Worm (Caenorhabditis elegans) whole organism, young adult: ENCODE results near the gene snt-1.

Experiments
- B0261.1 ChIP-seq: sonication (generic microtip); optimal IDR thresholded peaks from 2 replicates; lab custom pipeline; 2016; ENCODE audit warnings: mild to moderate bottlenecking, missing genetic modification characterization, moderate library complexity, missing compliant biosample characterization
- F22D6.2 ChIP-seq: sonication (generic microtip); optimal IDR thresholded peaks from 2 replicates; lab custom pipeline; 2016; ENCODE audit warnings: mild to moderate bottlenecking, missing genetic modification characterization, missing compliant biosample characterization
- F37B4.10 ChIP-seq: fragments of 200-800 bp; sonication (Bioruptor generic); IDR thresholded peaks from 2 replicates; pipeline ENCODE4 v1.3.6; 2022; ENCODE audit warnings: missing genetic modification characterization, missing compliant biosample characterization
- F49E8.2 ChIP-seq: sonication (generic microtip); optimal IDR thresholded peaks from 3 replicates; lab custom pipeline; 2017; ENCODE audit warnings: missing genetic modification characterization, mild to moderate bottlenecking, missing compliant biosample characterization, antibody characterized with exemption, moderate library complexity; ENCODE audit not compliant: insufficient read depth
- F57C9.4 ChIP-seq: sonication (generic microtip); optimal IDR thresholded peaks from 2 replicates; lab custom pipeline; 2017; ENCODE audit warnings: mild to moderate bottlenecking, missing genetic modification characterization, missing compliant biosample characterization
- K11D2.4 ChIP-seq: fragments of 200-800 bp; sonication (Bioruptor generic); IDR thresholded peaks from 2 replicates; pipeline ENCODE4 v1.3.6; 2022; ENCODE audit warnings: missing genetic modification reagents, missing genetic modification characterization, missing compliant biosample characterization
- akir-1 ChIP-seq: fragments of 200-800 bp; sonication (Bioruptor generic); optimal IDR thresholded peaks from 2 replicates; lab custom pipeline; 2018; ENCODE audit warnings: mild to moderate bottlenecking, missing genetic modification characterization, moderate library complexity, missing compliant biosample characterization
- aptf-3 ChIP-seq: fragments of 200-800 bp; sonication (Bioruptor generic); IDR thresholded peaks from 2 replicates; pipeline ENCODE4 v1.3.6; 2022; ENCODE audit warnings: missing genetic modification characterization, missing compliant biosample characterization
- atf-7 ChIP-seq: sonication (generic microtip); optimal IDR thresholded peaks from 2 replicates; lab custom pipeline; 2017; ENCODE audit warnings: mild to moderate bottlenecking, missing genetic modification characterization, missing compliant biosample characterization
- cebp-1 ChIP-seq, 2 experiments: fragments of 200-800 bp in 1 of 2; sonication (Bioruptor generic) in 1 of 2; sonication (generic microtip) in 1 of 2; IDR thresholded peaks in 1 of 2; optimal IDR thresholded peaks in 1 of 2; 2 replicates each; pipeline versions ENCODE4 v1.3.6 to Lab custom; 2017 to 2022; ENCODE audit warnings: missing compliant biosample characterization in 2 of 2, missing genetic modification characterization in 2 of 2, mild to moderate bottlenecking in 1 of 2, missing genetic modification reagents in 1 of 2, moderate library complexity in 1 of 2
- ceh-100 ChIP-seq: fragments of 200-800 bp; sonication (Bioruptor generic); IDR thresholded peaks from 2 replicates; pipeline ENCODE4 v1.3.6; 2022; ENCODE audit warnings: missing genetic modification reagents, missing genetic modification characterization, missing compliant biosample characterization
- ceh-79 ChIP-seq: sonication (generic microtip); optimal IDR thresholded peaks from 2 replicates; lab custom pipeline; 2017; ENCODE audit warnings: mild to moderate bottlenecking, missing genetic modification characterization, missing compliant biosample characterization
- ceh-91 ChIP-seq: fragments of 200-800 bp; sonication (Bioruptor generic); IDR thresholded peaks from 2 replicates; pipeline ENCODE4 v1.3.6; 2022; ENCODE audit warnings: missing genetic modification reagents, missing genetic modification characterization, missing compliant biosample characterization
- hmg-1.2 ChIP-seq: fragments of 200-800 bp; sonication (Bioruptor generic); IDR thresholded peaks from 2 replicates; pipeline ENCODE4 v1.3.6; 2022; ENCODE audit warnings: missing genetic modification reagents, missing genetic modification characterization, missing compliant biosample characterization
- hrde-1 ChIP-seq: sonication (generic microtip); optimal IDR thresholded peaks from 2 replicates; lab custom pipeline; 2016; ENCODE audit warnings: missing genetic modification characterization, mild to moderate bottlenecking, missing compliant biosample characterization, moderate library complexity, missing genotype, missing genetic modification reagents, borderline replicate concordance
- let-526 ChIP-seq: fragments of 200-800 bp; sonication (Bioruptor generic); IDR thresholded peaks from 2 replicates; pipeline ENCODE4 v1.3.6; 2022; ENCODE audit warnings: missing genetic modification reagents, missing genetic modification characterization, missing compliant biosample characterization
- lin-26 ChIP-seq: fragments of 200-800 bp; sonication (Bioruptor generic); IDR thresholded peaks from 2 replicates; pipeline ENCODE4 v1.3.6; 2022; ENCODE audit warnings: missing genetic modification reagents, missing genetic modification characterization, missing compliant biosample characterization
- lir-1 ChIP-seq: fragments of 200-800 bp; sonication (Bioruptor generic); conservative IDR thresholded peaks from 2 replicates; pipeline ENCODE4 v1.3.6; 2022; ENCODE audit warnings: missing genetic modification reagents, missing genetic modification characterization, missing compliant biosample characterization
- nfyb-1 ChIP-seq: fragments of 200-800 bp; sonication (Bioruptor generic); IDR thresholded peaks from 2 replicates; pipeline ENCODE4 v1.3.6; 2022; ENCODE audit warnings: missing genetic modification reagents, missing genetic modification characterization, missing compliant biosample characterization
- nhr-27 ChIP-seq: fragments of 200-800 bp; sonication (Bioruptor generic); optimal IDR thresholded peaks from 2 replicates; lab custom pipeline; 2018; ENCODE audit warnings: mild to moderate bottlenecking, missing genetic modification characterization, moderate library complexity, missing compliant biosample characterization
- nhr-90 ChIP-seq: sonication (generic microtip); optimal IDR thresholded peaks from 2 replicates; lab custom pipeline; 2016; ENCODE audit warnings: missing genotype, mild to moderate bottlenecking, missing genetic modification characterization, missing compliant biosample characterization
- rcor-1 ChIP-seq: fragments of 200-800 bp; sonication (Bioruptor generic); IDR thresholded peaks from 2 replicates; pipeline ENCODE4 v1.3.6; 2022; ENCODE audit warnings: missing genetic modification reagents, missing genetic modification characterization, missing compliant biosample characterization
- rpc-1 ChIP-seq, 2 experiments: fragments of 150-350 bp in 1 of 2; sonication (generic microtip) in 1 of 2; optimal IDR thresholded peaks; 2 replicates each; lab custom pipeline; 2014 to 2018; ENCODE audit warnings: missing biosample characterization in 1 of 2, missing genetic modification characterization in 1 of 2, missing genetic modification reagents in 1 of 2, missing genotype in 1 of 2
- snpc-3.4 ChIP-seq: sonication (generic microtip); optimal IDR thresholded peaks from 2 replicates; lab custom pipeline; 2017; ENCODE audit warnings: missing genetic modification characterization, mild to moderate bottlenecking, missing compliant biosample characterization, antibody characterized with exemption, moderate library complexity, missing genotype, missing genetic modification reagents
- snpc-4 ChIP-seq, 5 experiments: fragments of 150-350 bp in 1 of 5; sonication (generic microtip) in 4 of 5; optimal IDR thresholded peaks; 2 replicates each; lab custom pipeline; 2014 to 2018; ENCODE audit warnings: missing genetic modification characterization in 5 of 5, missing biosample characterization in 3 of 5, antibody characterized with exemption in 2 of 5, mild to moderate bottlenecking in 2 of 5, missing compliant biosample characterization in 2 of 5, missing genotype in 2 of 5, moderate library complexity in 2 of 5, missing genetic modification reagents in 1 of 5
- tbp1 ChIP-seq: fragments of 200-800 bp; sonication (Bioruptor generic); optimal IDR thresholded peaks from 2 replicates; lab custom pipeline; 2018; ENCODE audit warnings: mild to moderate bottlenecking, missing genetic modification characterization, missing compliant biosample characterization
- unc-130 ChIP-seq: sonication (generic microtip); optimal IDR thresholded peaks from 2 replicates; lab custom pipeline; 2016; ENCODE audit warnings: missing genetic modification reagents, missing genetic modification characterization, missing compliant biosample characterization
- zfh-2 ChIP-seq: fragments of 200-800 bp; sonication (Bioruptor generic); conservative IDR thresholded peaks from 2 replicates; pipeline ENCODE4 v1.3.6; 2022; ENCODE audit warnings: missing genetic modification reagents, missing genetic modification characterization, missing compliant biosample characterization
- ztf-22 ChIP-seq: fragments of 200-800 bp; sonication (Bioruptor generic); optimal IDR thresholded peaks from 2 replicates; lab custom pipeline; 2018; ENCODE audit warnings: mild to moderate bottlenecking, missing genetic modification characterization, moderate library complexity, missing compliant biosample characterization
- ztf-25 ChIP-seq: fragments of 200-800 bp; sonication (Bioruptor generic); IDR thresholded peaks from 2 replicates; pipeline ENCODE4 v1.3.6; 2022; ENCODE audit warnings: missing genetic modification reagents, missing genetic modification characterization, missing compliant biosample characterization

Gene snt-1

DNA sequence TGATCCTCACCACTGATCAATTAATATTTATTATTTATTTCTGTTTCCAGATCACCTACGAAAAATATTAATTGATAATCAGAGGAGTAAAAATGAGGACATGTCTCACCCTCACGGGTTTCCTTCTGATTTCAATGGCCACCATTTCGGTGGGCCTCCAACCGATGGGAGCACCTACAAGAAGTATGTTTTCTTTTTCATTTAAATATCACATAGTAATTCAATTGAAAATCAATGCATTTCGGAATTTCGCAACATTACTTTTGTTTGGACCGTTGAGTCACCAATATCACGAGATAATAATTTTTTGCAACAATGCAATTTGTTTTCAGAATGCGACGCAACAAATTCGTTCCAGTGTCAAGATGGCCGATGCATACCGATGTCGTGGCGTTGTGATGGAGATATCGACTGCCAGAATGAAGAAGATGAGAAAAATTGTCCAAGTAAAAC, 27.4 kb upstream of the snt-1 start, which contains the start of gene gldi-2:
TSS of gene gldi-2 (plus strand) at position 51 of the 453 bp plus-strand sequence.
- TF ChIP-seq snpc-4 (GFP tag; optimal IDR thresholded peaks at IDR 0.05; lab: Kevin White, UChicago) (no peak), snpc-4 (tag; optimal IDR thresholded peaks at IDR 0.05; lab: Kevin White, UChicago) (no peak), cebp-1 (GFP tag; IDR thresholded peaks at IDR 0.05; lab: Robert Waterston, UW) (peak; percentile 56; the same call in 1 of the 2 replicates), cebp-1 (tag; optimal IDR thresholded peaks at IDR 0.05; lab: Kevin White, UChicago) (peak; percentile 86)

DNA sequence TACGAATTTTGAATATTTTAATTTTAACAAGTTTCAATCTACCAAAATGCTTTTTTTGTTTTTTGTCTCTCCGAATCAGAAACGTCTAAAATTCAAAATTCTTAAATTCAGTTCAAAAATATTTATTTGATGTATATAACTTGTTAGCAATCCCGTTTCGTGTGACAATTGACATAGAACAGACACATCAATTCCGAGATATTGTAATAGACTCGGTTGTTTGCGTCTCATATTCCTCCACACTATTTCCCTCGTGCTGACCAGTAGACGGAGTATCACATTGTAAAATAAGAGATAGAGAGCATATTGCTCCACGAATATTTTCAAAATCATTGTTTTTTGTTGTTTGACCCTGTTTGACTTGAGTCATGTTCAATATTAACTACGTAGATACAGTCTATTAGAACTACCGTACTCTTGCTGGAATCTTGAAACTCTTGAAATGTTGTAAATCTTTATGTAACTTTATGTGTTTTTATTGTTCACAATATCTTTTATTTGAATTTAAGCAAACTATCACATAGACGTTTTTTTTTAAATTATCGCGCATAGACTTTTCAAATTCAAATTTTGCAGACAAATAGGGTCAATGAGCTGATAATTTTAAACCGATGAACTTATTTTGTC, 22.0 kb upstream of the snt-1 start, which contains the start of gene T13C2.3:
TSS of gene T13C2.3 (plus strand) at position 577 of the 627 bp plus-strand sequence.
- TF ChIP-seq hrde-1 = no peak
- no peak for TF ChIP-seq unc-130 (GFP tag; lab: Kevin White, UChicago)
- TF ChIP-seq hmg-1.2 = peak; percentile 34
- no peak for TF ChIP-seq atf-7 (tag; lab: Kevin White, UChicago)
- no peak for TF ChIP-seq snpc-3.4 (tag; lab: Kevin White, UChicago)
- no peak for TF ChIP-seq ceh-91 (GFP tag; lab: Robert Waterston, UW)
- TF ChIP-seq, all 124 proteins: peak for 1

- TF ChIP-seq nhr-90 (tag; lab: Kevin White, UChicago) = no peak
- no peak for TF ChIP-seq nhr-27 (tag; lab: Kevin White, UChicago)
- TF ChIP-seq lir-1 (GFP tag; lab: Robert Waterston, UW) = no peak
- no peak for TF ChIP-seq rcor-1 (GFP tag; lab: Robert Waterston, UW)
- TF ChIP-seq F49E8.2 = no peak
- TF ChIP-seq ceh-100 = no peak
- TF ChIP-seq F57C9.4 (tag; lab: Kevin White, UChicago) = no peak
- no peak for TF ChIP-seq aptf-3 (GFP tag; lab: Robert Waterston, UW)
- no peak for TF ChIP-seq ztf-25
- no peak for TF ChIP-seq let-526 (GFP tag; lab: Robert Waterston, UW)
- TF ChIP-seq akir-1 = no peak
- no peak for TF ChIP-seq F22D6.2
- no peak for TF ChIP-seq K11D2.4 (GFP tag; lab: Robert Waterston, UW)
- TF ChIP-seq zfh-2 = no peak
- no peak for TF ChIP-seq nfyb-1 (GFP tag; lab: Robert Waterston, UW)
- no peak for TF ChIP-seq F37B4.10 (GFP tag; lab: Robert Waterston, UW)
- no peak for TF ChIP-seq ceh-79 (tag; lab: Kevin White, UChicago)
- no peak for TF ChIP-seq snpc-4 (GFP tag; optimal IDR thresholded peaks at IDR 0.05; lab: Kevin White, UChicago)
- TF ChIP-seq snpc-4 (tag; optimal IDR thresholded peaks at IDR 0.05; lab: Kevin White, UChicago) = no peak
- TF ChIP-seq ztf-22 (GFP tag; lab: Kevin White, UChicago) = no peak
- TF ChIP-seq, all 124 proteins: peak for 0
These were observed 18.9 kb upstream of the snt-1 start, which contains the start of gene T13C2.2 for ce11 chrII:6791891-6792290. Gene T13C2.2 (plus strand): TSS chrII:6792191.

DNA sequence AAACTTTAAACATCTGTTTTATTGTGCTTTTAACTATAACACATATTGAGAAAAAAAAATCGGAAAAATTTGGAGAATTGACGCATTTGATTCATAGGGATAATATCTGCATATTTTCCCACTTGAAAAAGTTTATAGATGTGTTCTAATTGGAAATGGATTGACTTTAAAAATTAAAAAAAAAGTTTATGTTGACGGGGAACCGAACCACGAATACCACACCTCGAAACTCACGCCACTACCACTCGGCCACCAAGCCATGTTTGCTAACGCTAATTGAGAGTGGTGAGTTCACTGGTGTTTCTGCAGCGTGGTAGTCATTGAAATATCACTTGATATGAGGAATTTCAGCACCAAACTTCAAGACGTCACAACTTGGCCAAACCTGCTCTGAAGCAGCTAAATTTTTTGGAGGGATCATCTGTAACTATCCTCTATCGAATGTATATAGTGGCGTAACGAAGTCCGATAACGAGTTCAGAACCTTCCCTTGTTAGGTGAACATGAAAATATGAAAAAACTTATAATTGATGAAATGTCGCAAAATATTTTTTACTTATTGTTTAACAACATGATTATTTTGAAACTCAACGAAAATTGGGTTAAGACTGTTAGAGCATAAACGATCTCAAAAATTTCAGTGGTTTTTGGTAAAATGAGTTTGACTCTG, 12.9 kb upstream of the snt-1 start:
- TF ChIP-seq rpc-1 (optimal IDR thresholded peaks at IDR 0.05; lab: Kevin White, UChicago) = peak; percentile 22
- peak; percentile 55 for TF ChIP-seq rpc-1 (tag; optimal IDR thresholded peaks at IDR 0.05; lab: Kevin White, UChicago)
- peak; percentile 73; the same call in 1 of the 2 replicates for TF ChIP-seq lin-26 (GFP tag; lab: Robert Waterston, UW)
- TF ChIP-seq tbp1 = peak; percentile 81
- TF ChIP-seq B0261.1 (tag; lab: Kevin White, UChicago) = peak; percentile 60
- TF ChIP-seq hmg-1.2 = peak; percentile 25; the same call in 1 of the 2 replicates
